Worm (Caenorhabditis elegans): ENCODE results near the gene K07C5.13.
A peak's percentile ranks its signal among the peaks of the same experiment; 100 is the strongest.

K07C5.13 gene

ce11 chrV:10341905-10342328 is at the start of gene K07C5.13 (continued):
- TF ChIP-seq attf-6 (GFP tag; IDR thresholded peaks at IDR 0.05) (peak; percentile 70), lin-40 (tag; optimal IDR thresholded peaks at IDR 0.05) (peak; percentile 93), lin-26 (GFP tag; IDR thresholded peaks at IDR 0.05) (peak; percentile 79), D2030.7 (GFP tag; IDR thresholded peaks at IDR 0.05) (peak; percentile 95), hmg-1.2 (GFP tag; IDR thresholded peaks at IDR 0.05) (peak; percentile 83), tbp1 (GFP tag; optimal IDR thresholded peaks at IDR 0.05) (peak; percentile 73), F33H1.4 (GFP tag; IDR thresholded peaks at IDR 0.05) (peak; percentile 68), Y53G8AR.9 (GFP tag; conservative IDR thresholded peaks at IDR 0.05) (peak; percentile 95), lin-35 (GFP tag; optimal IDR thresholded peaks at IDR 0.05) (peak in 1 of 3 experiments; percentile 57), ZK185.1 (tag; optimal IDR thresholded peaks at IDR 0.05; ENCODE audit: poor library complexity, severe bottlenecking) (peak; percentile 43), K11D2.4 (GFP tag; IDR thresholded peaks at IDR 0.05) (peak; percentile 96), hmg-20 (GFP tag; IDR thresholded peaks at IDR 0.05) (peak; percentile 83), ceh-91 (GFP tag; IDR thresholded peaks at IDR 0.05) (peak; percentile 89), somi-1 (GFP tag; optimal IDR thresholded peaks at IDR 0.05) (peak; percentile 67), gei-17 (GFP tag; optimal IDR thresholded peaks at IDR 0.05) (peak; percentile 70), bed-2 (GFP tag; IDR thresholded peaks at IDR 0.05) (peak; percentile 80; the same call in 1 of the 2 replicates), cebp-2 (GFP tag; IDR thresholded peaks at IDR 0.05) (peak; percentile 72; the same call in 1 of the 2 replicates), ztf-28 (GFP tag; IDR thresholded peaks at IDR 0.05) (peak; percentile 88; the same call in 1 of the 2 replicates), Y56A3A.18 (GFP tag; IDR thresholded peaks at IDR 0.05) (peak; percentile 89; the same call in 1 of the 2 replicates), lsl-1 (GFP tag; optimal IDR thresholded peaks at IDR 0.05) (peak; percentile 51), let-607 (tag; optimal IDR thresholded peaks at IDR 0.05) (peak in 1 of 2 experiments; percentile 0), Y79H2A.3 (GFP tag; conservative IDR thresholded peaks at IDR 0.05) (peak; percentile 86), aptf-3 (GFP tag; IDR thresholded peaks at IDR 0.05) (peak; percentile 81; the same call in 1 of the 2 replicates), F52B5.7 (tag; optimal IDR thresholded peaks at IDR 0.05) (peak; percentile 54), nhr-90 (tag; optimal IDR thresholded peaks at IDR 0.05) (peak; percentile 20), egl-44 (GFP tag; IDR thresholded peaks at IDR 0.05) (peak; percentile 89; the same call in 1 of the 2 replicates), K12H6.12 (tag; optimal IDR thresholded peaks at IDR 0.05) (peak; percentile 23), athp-1 (tag; optimal IDR thresholded peaks at IDR 0.05) (peak; percentile 50), egrh-3 (GFP tag; IDR thresholded peaks at IDR 0.05) (peak; percentile 43), C17E4.6 (GFP tag; IDR thresholded peaks at IDR 0.05) (peak; percentile 87)

ce11 chrV:10292819-10293357 is 49.0 kb upstream of the K07C5.13 start, which contains the start of gene col-149:
col-149 (minus strand) TSS chrV:10292869.
- TF ChIP-seq ama-1 (optimal IDR thresholded peaks at IDR 0.05) (no peak), ama-1 (GFP tag; optimal IDR thresholded peaks at IDR 0.05) (no peak), ztf-26 (tag; optimal IDR thresholded peaks at IDR 0.05) (no peak), F33H1.4 (GFP tag; IDR thresholded peaks at IDR 0.05) (no peak), cebp-1 (GFP tag; IDR thresholded peaks at IDR 0.05) (no peak), cebp-1 (tag; optimal IDR thresholded peaks at IDR 0.05) (no peak), egrh-3 (GFP tag; IDR thresholded peaks at IDR 0.05) (no peak), lir-1 (GFP tag; conservative IDR thresholded peaks at IDR 0.05) (no peak), ceh-27 (GFP tag; optimal IDR thresholded peaks at IDR 0.05) (no peak), nhr-80 (tag; optimal IDR thresholded peaks at IDR 0.05) (peak; percentile 32)

All from whole organism, young adult.